Worm (Caenorhabditis elegans): ENCODE measurements around the gene tpk-1.

The tpk-1 gene

ce11 chrIII:8904914-8905665 lies 6.9 kb upstream of the tpk-1 start, which contains the start of gene unc-32 (continued):
- TF ChIP-seq sdz-12 (GFP tag; optimal IDR thresholded peaks at IDR 0.05): no peak
- peak; percentile 1 for TF ChIP-seq F37D6.2 (tag; optimal IDR thresholded peaks at IDR 0.05)
- TF ChIP-seq Y75B8A.6 (GFP tag; IDR thresholded peaks at IDR 0.05): no peak
- no peak for TF ChIP-seq F49E8.2 (tag; optimal IDR thresholded peaks at IDR 0.05; ENCODE audit: borderline replicate concordance)
- no peak for TF ChIP-seq ama-1 (optimal IDR thresholded peaks at IDR 0.05)
- peak; percentile 46 for TF ChIP-seq dpl-1 (GFP tag; optimal IDR thresholded peaks at IDR 0.05)
- TF ChIP-seq ceh-44 (GFP tag; IDR thresholded peaks at IDR 0.05): no peak
- no peak for TF ChIP-seq nhr-41 (GFP tag; IDR thresholded peaks at IDR 0.05)
- peak; percentile 11 for TF ChIP-seq lin-13 (GFP tag; optimal IDR thresholded peaks at IDR 0.05)
- TF ChIP-seq mep-1 (tag; optimal IDR thresholded peaks at IDR 0.05): peak; percentile 59
- TF ChIP-seq Y48G9A.11 (GFP tag; IDR thresholded peaks at IDR 0.05): no peak
- TF ChIP-seq lin-1 (GFP tag; IDR thresholded peaks at IDR 0.05): no peak
- no peak for TF ChIP-seq F10B5.3 (tag; optimal IDR thresholded peaks at IDR 0.05)
- TF ChIP-seq ceh-62 (tag; optimal IDR thresholded peaks at IDR 0.05): no peak
- no peak for TF ChIP-seq madf-9 (GFP tag; conservative IDR thresholded peaks at IDR 0.05)
- peak; percentile 37 for TF ChIP-seq hlh-11 (tag; optimal IDR thresholded peaks at IDR 0.05)
- no peak for TF ChIP-seq fos-1 (tag; optimal IDR thresholded peaks at IDR 0.05)
- TF ChIP-seq dmd-8 (GFP tag; IDR thresholded peaks at IDR 0.05): no peak
- no peak for TF ChIP-seq nhr-77 (tag; optimal IDR thresholded peaks at IDR 0.05)
- no peak for TF ChIP-seq tra-1 (GFP tag; IDR thresholded peaks at IDR 0.05)
- TF ChIP-seq ztf-7 (tag; optimal IDR thresholded peaks at IDR 0.05): no peak
- no peak for TF ChIP-seq dmd-9 (GFP tag; IDR thresholded peaks at IDR 0.05)
- TF ChIP-seq ceh-20 (GFP tag; IDR thresholded peaks at IDR 0.05): 0 out of 2 replicates have a peak, but pooled peaks have one; percentile 50
- TF ChIP-seq egl-43 (GFP tag; IDR thresholded peaks at IDR 0.05): no peak
- no peak for TF ChIP-seq zfp-3 (GFP tag; conservative IDR thresholded peaks at IDR 0.05)
- TF ChIP-seq T26A8.4 (GFP tag; IDR thresholded peaks at IDR 0.05): peak; percentile 34; the same call in 1 of the 2 replicates
- TF ChIP-seq lin-29 (GFP tag; IDR thresholded peaks at IDR 0.05): no peak
- TF ChIP-seq lin-15B (tag; optimal IDR thresholded peaks at IDR 0.05): no peak
- peak; percentile 36 for TF ChIP-seq lin-38 (GFP tag; IDR thresholded peaks at IDR 0.05)
- TF ChIP-seq nhr-237 (tag; optimal IDR thresholded peaks at IDR 0.05): no peak
- no peak for TF ChIP-seq nhr-28 (tag; optimal IDR thresholded peaks at IDR 0.05)
- no peak; the same call in 1 of the 2 replicates for TF ChIP-seq pha-4 (GFP tag; IDR thresholded peaks at IDR 0.05)
- no peak for TF ChIP-seq pha-4 (tag; optimal IDR thresholded peaks at IDR 0.05)
- no peak for TF ChIP-seq R02D3.7 (tag; optimal IDR thresholded peaks at IDR 0.05)
- no peak for TF ChIP-seq cey-2 (tag; optimal IDR thresholded peaks at IDR 0.05; ENCODE audit: borderline replicate concordance, insufficient read depth)
- no peak for TF ChIP-seq lim-7 (GFP tag; IDR thresholded peaks at IDR 0.05)
- TF ChIP-seq mdt-29 (GFP tag; IDR thresholded peaks at IDR 0.05): no peak
- TF ChIP-seq nhr-25 (tag; optimal IDR thresholded peaks at IDR 0.05; ENCODE audit: borderline replicate concordance, insufficient read depth): no peak
- no peak for TF ChIP-seq T20F7.1 (GFP tag; optimal IDR thresholded peaks at IDR 0.05)
- TF ChIP-seq jun-1 (tag; optimal IDR thresholded peaks at IDR 0.05): no peak
- TF ChIP-seq egl-27 (tag; optimal IDR thresholded peaks at IDR 0.05): no peak
- TF ChIP-seq F26F4.8 (GFP tag; conservative IDR thresholded peaks at IDR 0.05): no peak
- TF ChIP-seq ceh-82 (tag; optimal IDR thresholded peaks at IDR 0.05): no peak
- TF ChIP-seq D1046.2 (GFP tag; IDR thresholded peaks at IDR 0.05): no peak
- no peak for TF ChIP-seq madf-5 (GFP tag; IDR thresholded peaks at IDR 0.05)
- peak; percentile 53; the same call in 1 of the 2 replicates for TF ChIP-seq ctbp-1 (GFP tag; IDR thresholded peaks at IDR 0.05)
- no peak for TF ChIP-seq vab-7 (GFP tag; IDR thresholded peaks at IDR 0.05)
- no peak for TF ChIP-seq ZK337.2 (GFP tag; IDR thresholded peaks at IDR 0.05)
- TF ChIP-seq tag-97 (GFP tag; IDR thresholded peaks at IDR 0.05): no peak
- no peak for TF ChIP-seq Y105C5A.15 (GFP tag; IDR thresholded peaks at IDR 0.05)
